Worm (Caenorhabditis elegans) whole organism, L3 larva: Measurements from ENCODE around the gene Y54G11A.17.

ENCODE experiments used
- R02D3.7 ChIP-seq: fragments of 150-350 bp; optimal IDR thresholded peaks from 2 replicates; lab custom pipeline; 2014; ENCODE audit warnings: missing biosample characterization, missing genetic modification characterization
- ZK546.5 ChIP-seq: sonication (generic microtip); optimal IDR thresholded peaks from 2 replicates; lab custom pipeline; 2017; ENCODE audit warnings: missing biosample characterization, missing genetic modification characterization
- aly-2 ChIP-seq: fragments of 150-350 bp; optimal IDR thresholded peaks from 2 replicates; lab custom pipeline; 2014; ENCODE audit warnings: missing biosample characterization, missing genetic modification characterization
- ama-1 ChIP-seq: fragments of 150-350 bp; optimal IDR thresholded peaks from 2 replicates; lab custom pipeline; 2018
- ceh-16 ChIP-seq: sonication (generic microtip); optimal IDR thresholded peaks from 2 replicates; lab custom pipeline; 2017; ENCODE audit warnings: missing biosample characterization, missing genetic modification characterization
- ceh-28 ChIP-seq: fragments of 150-350 bp; optimal IDR thresholded peaks from 2 replicates; lab custom pipeline; 2014; ENCODE audit warnings: missing biosample characterization, missing genetic modification reagents, missing genetic modification characterization
- ceh-82 ChIP-seq: fragments of 150-350 bp; optimal IDR thresholded peaks from 2 replicates; lab custom pipeline; 2014; ENCODE audit warnings: missing biosample characterization, missing genetic modification characterization
- ceh-9 ChIP-seq: sonication (generic microtip); optimal IDR thresholded peaks from 2 replicates; lab custom pipeline; 2018; ENCODE audit warnings: missing biosample characterization, missing genetic modification characterization
- daf-12 ChIP-seq: fragments of 150-350 bp; optimal IDR thresholded peaks from 2 replicates; lab custom pipeline; 2014; ENCODE audit warnings: missing biosample characterization, missing genetic modification reagents, missing genetic modification characterization
- egl-27 ChIP-seq: sonication (generic microtip); optimal IDR thresholded peaks from 4 replicates; lab custom pipeline; 2017; ENCODE audit warnings: missing biosample characterization, missing genetic modification reagents, missing genetic modification characterization
- egl-5 ChIP-seq: fragments of 150-350 bp; optimal IDR thresholded peaks from 2 replicates; lab custom pipeline; 2017; ENCODE audit warnings: missing biosample characterization, missing genetic modification reagents, missing genetic modification characterization, inconsistent platforms
- elt-1 ChIP-seq: fragments of 150-350 bp; optimal IDR thresholded peaks from 2 replicates; lab custom pipeline; 2014; ENCODE audit warnings: missing biosample characterization, missing genetic modification characterization
- elt-2 ChIP-seq: sonication (generic microtip); optimal IDR thresholded peaks from 2 replicates; lab custom pipeline; 2016; ENCODE audit warnings: missing genetic modification reagents, mild to moderate bottlenecking, missing genetic modification characterization, missing compliant biosample characterization
- elt-3 ChIP-seq, 3 experiments: fragments of 150-350 bp in 1 of 3; sonication (generic microtip) in 2 of 3; optimal IDR thresholded peaks; 2 replicates in 2 of 3; 4 replicates in 1 of 3; lab custom pipeline; 2014 to 2017; ENCODE audit warnings: missing biosample characterization in 3 of 3, missing genetic modification characterization in 3 of 3
- eor-1 ChIP-seq, 2 experiments: fragments of 150-350 bp; optimal IDR thresholded peaks; 2 replicates each; lab custom pipeline; 2014 to 2018; ENCODE audit warnings: missing biosample characterization in 2 of 2, missing genetic modification characterization in 2 of 2
- fkh-10 ChIP-seq: sonication (generic microtip); optimal IDR thresholded peaks from 2 replicates; lab custom pipeline; 2017; ENCODE audit warnings: missing biosample characterization, missing genetic modification reagents, missing genetic modification characterization
- fkh-2 ChIP-seq: fragments of 150-350 bp; optimal IDR thresholded peaks from 2 replicates; lab custom pipeline; 2014; ENCODE audit warnings: missing biosample characterization, missing genetic modification reagents, missing genetic modification characterization
- fos-1 ChIP-seq: fragments of 150-350 bp; optimal IDR thresholded peaks from 2 replicates; lab custom pipeline; 2014; ENCODE audit warnings: missing biosample characterization, missing genetic modification characterization
- hmg-11 ChIP-seq: sonication (generic microtip); optimal IDR thresholded peaks from 2 replicates; lab custom pipeline; 2016; ENCODE audit warnings: missing genetic modification characterization, missing compliant biosample characterization
- jun-1 ChIP-seq: fragments of 150-350 bp; optimal IDR thresholded peaks from 2 replicates; lab custom pipeline; 2014; ENCODE audit warnings: missing biosample characterization, missing genetic modification reagents, missing genetic modification characterization
- lin-15B ChIP-seq: fragments of 150-350 bp; optimal IDR thresholded peaks from 2 replicates; lab custom pipeline; 2014; ENCODE audit warnings: missing biosample characterization, missing genetic modification characterization
- lin-39 ChIP-seq: fragments of 150-350 bp; optimal IDR thresholded peaks from 2 replicates; lab custom pipeline; 2018; ENCODE audit warnings: missing biosample characterization, missing genetic modification reagents, missing genetic modification characterization
- lsy-12 ChIP-seq: sonication (generic microtip); optimal IDR thresholded peaks from 2 replicates; lab custom pipeline; 2016; ENCODE audit warnings: mild to moderate bottlenecking, missing genetic modification characterization, missing compliant biosample characterization
- mdl-1 ChIP-seq: fragments of 150-350 bp; optimal IDR thresholded peaks from 2 replicates; lab custom pipeline; 2014; ENCODE audit warnings: missing biosample characterization, missing genetic modification characterization
- mml-1 ChIP-seq: fragments of 150-350 bp; sonication (generic microtip); optimal IDR thresholded peaks from 3 replicates; lab custom pipeline; 2014; ENCODE audit warnings: missing biosample characterization, missing genetic modification characterization
- nfya-1 ChIP-seq: sonication (generic microtip); optimal IDR thresholded peaks from 2 replicates; lab custom pipeline; 2017; ENCODE audit warnings: missing genetic modification characterization, mild to moderate bottlenecking, missing compliant biosample characterization, antibody characterized with exemption, moderate library complexity; ENCODE audit not compliant: insufficient read depth
- nhr-11 ChIP-seq: fragments of 150-350 bp; optimal IDR thresholded peaks from 2 replicates; lab custom pipeline; 2014; ENCODE audit warnings: missing biosample characterization, missing genetic modification characterization
- nhr-12 ChIP-seq: fragments of 150-350 bp; optimal IDR thresholded peaks from 2 replicates; lab custom pipeline; 2014; ENCODE audit warnings: missing biosample characterization, missing genetic modification characterization
- nhr-23 ChIP-seq: fragments of 150-350 bp; optimal IDR thresholded peaks from 2 replicates; lab custom pipeline; 2014; ENCODE audit warnings: missing biosample characterization, missing genetic modification reagents, missing genetic modification characterization
- nhr-237 ChIP-seq: fragments of 150-350 bp; optimal IDR thresholded peaks from 2 replicates; lab custom pipeline; 2014; ENCODE audit warnings: missing biosample characterization, missing genetic modification characterization
- nhr-25 ChIP-seq: sonication (generic microtip); optimal IDR thresholded peaks from 2 replicates; lab custom pipeline; 2017; ENCODE audit warnings: missing biosample characterization, missing genetic modification characterization
- nhr-28 ChIP-seq: fragments of 150-350 bp; optimal IDR thresholded peaks from 2 replicates; lab custom pipeline; 2014; ENCODE audit warnings: missing biosample characterization, missing genetic modification characterization
- nhr-43 ChIP-seq: sonication (generic microtip); optimal IDR thresholded peaks from 2 replicates; lab custom pipeline; 2016; ENCODE audit warnings: mild to moderate bottlenecking, missing genetic modification characterization, missing compliant biosample characterization; ENCODE audit not compliant: poor library complexity, severe bottlenecking
- nhr-67 ChIP-seq: fragments of 150-350 bp; optimal IDR thresholded peaks from 2 replicates; lab custom pipeline; 2014; ENCODE audit warnings: missing biosample characterization, missing genetic modification characterization
- nhr-76 ChIP-seq: fragments of 150-350 bp; sonication (generic microtip); optimal IDR thresholded peaks from 5 replicates; lab custom pipeline; 2014; ENCODE audit warnings: missing biosample characterization, missing genetic modification characterization
- nhr-77 ChIP-seq: fragments of 150-350 bp; optimal IDR thresholded peaks from 2 replicates; lab custom pipeline; 2014; ENCODE audit warnings: missing biosample characterization, missing genetic modification characterization
- pha-4 ChIP-seq: fragments of 150-350 bp; optimal IDR thresholded peaks from 2 replicates; lab custom pipeline; 2014; ENCODE audit warnings: missing biosample characterization, missing genetic modification reagents, missing genetic modification characterization
- pqm-1 ChIP-seq: fragments of 150-350 bp; optimal IDR thresholded peaks from 2 replicates; lab custom pipeline; 2017; ENCODE audit warnings: missing biosample characterization, missing genetic modification characterization, inconsistent platforms
- sea-2 ChIP-seq: fragments of 150-350 bp; sonication (generic microtip); optimal IDR thresholded peaks from 4 replicates; lab custom pipeline; 2014; ENCODE audit warnings: missing biosample characterization, missing genetic modification reagents, missing genetic modification characterization
- skn-1 ChIP-seq: fragments of 150-350 bp; optimal IDR thresholded peaks from 2 replicates; lab custom pipeline; 2014; ENCODE audit warnings: missing biosample characterization, missing genetic modification characterization
- snpc-4 ChIP-seq: fragments of 150-350 bp; optimal IDR thresholded peaks from 2 replicates; lab custom pipeline; 2014; ENCODE audit warnings: missing biosample characterization, missing genetic modification characterization
- tbx-2 ChIP-seq: sonication (generic microtip); optimal IDR thresholded peaks from 2 replicates; lab custom pipeline; 2016; ENCODE audit warnings: mild to moderate bottlenecking, missing genetic modification characterization, missing compliant biosample characterization
- unc-39 ChIP-seq: sonication (generic microtip); optimal IDR thresholded peaks from 4 replicates; lab custom pipeline; 2017; ENCODE audit warnings: missing biosample characterization, missing genetic modification characterization
- unc-62 ChIP-seq: fragments of 150-350 bp; sonication (generic microtip); optimal IDR thresholded peaks from 4 replicates; lab custom pipeline; 2014; ENCODE audit warnings: missing biosample characterization, missing genetic modification reagents, missing genetic modification characterization
- zag-1 ChIP-seq: fragments of 150-350 bp; optimal IDR thresholded peaks from 2 replicates; lab custom pipeline; 2014; ENCODE audit warnings: missing biosample characterization, missing genetic modification characterization
- ztf-11 ChIP-seq: fragments of 150-350 bp; optimal IDR thresholded peaks from 2 replicates; lab custom pipeline; 2014; ENCODE audit warnings: missing biosample characterization, missing genetic modification characterization
- ztf-4 ChIP-seq: fragments of 150-350 bp; optimal IDR thresholded peaks from 2 replicates; lab custom pipeline; 2014; ENCODE audit warnings: missing biosample characterization, missing genetic modification characterization

Gene Y54G11A.17

ce11 chrII:14393766-14394165, 44.6 kb upstream of the Y54G11A.17 start:
- TF ChIP-seq ztf-4 (tag; lab: Kevin White, UChicago) = no peak
- no peak for TF ChIP-seq sea-2 (GFP tag; lab: Kevin White, UChicago)
- no peak for TF ChIP-seq nhr-77 (tag; lab: Kevin White, UChicago)
- TF ChIP-seq lin-15B (tag; lab: Kevin White, UChicago) = no peak
- TF ChIP-seq jun-1 (tag; lab: Kevin White, UChicago) = no peak

ce11 chrII:14390036-14390763, 41.0 kb upstream of the Y54G11A.17 start, which contains the start of the genes kbp-3 and nurf-1:
kbp-3 (minus strand) TSS chrII:14390078.
nurf-1 (plus strand) TSS chrII:14390713.
- TF ChIP-seq daf-12 (tag; lab: Kevin White, UChicago) = no peak
- TF ChIP-seq nhr-25 (tag; lab: Kevin White, UChicago) = peak; percentile 50
- TF ChIP-seq ceh-16 (tag; lab: Kevin White, UChicago) = no peak
- TF ChIP-seq unc-62 = no peak
- TF ChIP-seq ceh-9 = no peak
- TF ChIP-seq jun-1 (tag; lab: Kevin White, UChicago) = no peak
- TF ChIP-seq sea-2 (GFP tag; lab: Kevin White, UChicago) = no peak
- peak; percentile 12 for TF ChIP-seq elt-2 (tag; lab: Kevin White, UChicago)
- TF ChIP-seq nhr-43 (tag; lab: Kevin White, UChicago) = no peak
- TF ChIP-seq nhr-77 (tag; lab: Kevin White, UChicago) = no peak
- no peak for TF ChIP-seq nhr-237 (tag; lab: Kevin White, UChicago)
- no peak for TF ChIP-seq pqm-1
- no peak for TF ChIP-seq lsy-12 (tag; lab: Kevin White, UChicago)
- TF ChIP-seq nhr-67 (tag; lab: Kevin White, UChicago) = no peak
- no peak for TF ChIP-seq ztf-4 (tag; lab: Kevin White, UChicago)
- TF ChIP-seq lin-39 = peak; percentile 83
- TF ChIP-seq snpc-4 (tag; lab: Kevin White, UChicago) = peak; percentile 37
- peak; percentile 63 for TF ChIP-seq R02D3.7
- no peak for TF ChIP-seq nhr-12 (tag; lab: Kevin White, UChicago)
- no peak for TF ChIP-seq unc-39 (tag; lab: Kevin White, UChicago)
- no peak for TF ChIP-seq aly-2
- peak; percentile 90 for TF ChIP-seq lin-15B (tag; lab: Kevin White, UChicago)
- TF ChIP-seq pha-4 (tag; lab: Kevin White, UChicago) = peak; percentile 55
- TF ChIP-seq ama-1 (lab: Kevin White, UChicago) = no peak
- no peak for TF ChIP-seq fos-1 (tag; lab: Kevin White, UChicago)
- TF ChIP-seq ceh-82 (tag; lab: Kevin White, UChicago) = no peak
- no peak for TF ChIP-seq elt-3 (tag; optimal IDR thresholded peaks at IDR 0.05; lab: Kevin White, UChicago)
- TF ChIP-seq fkh-10 (GFP tag; lab: Kevin White, UChicago) = no peak
- TF ChIP-seq nhr-23 (tag; lab: Kevin White, UChicago) = peak; percentile 46
- TF ChIP-seq nhr-11 = no peak
- TF ChIP-seq ceh-28 (tag; lab: Kevin White, UChicago) = peak; percentile 46
- no peak for TF ChIP-seq elt-1
- TF ChIP-seq skn-1 (tag; lab: Kevin White, UChicago) = no peak
- TF ChIP-seq fkh-2 (tag; lab: Kevin White, UChicago) = no peak
- TF ChIP-seq nhr-76 = no peak
- no peak for TF ChIP-seq egl-27 (tag; lab: Kevin White, UChicago)
- peak; percentile 82 for TF ChIP-seq nfya-1 (tag; lab: Kevin White, UChicago)
- peak; percentile 87 for TF ChIP-seq egl-5 (tag; lab: Kevin White, UChicago)
- no peak for TF ChIP-seq mml-1 (tag; lab: Kevin White, UChicago)
- TF ChIP-seq tbx-2 (tag; lab: Kevin White, UChicago) = no peak
- no peak for TF ChIP-seq mdl-1
- no peak for TF ChIP-seq ztf-11 (tag; lab: Kevin White, UChicago)
- no peak for TF ChIP-seq ZK546.5 (tag; lab: Kevin White, UChicago)
- peak; percentile 85 for TF ChIP-seq hmg-11 (tag; lab: Kevin White, UChicago)
- no peak for TF ChIP-seq eor-1 (tag; optimal IDR thresholded peaks at IDR 0.05; lab: Kevin White, UChicago)
- no peak for TF ChIP-seq nhr-28 (tag; lab: Kevin White, UChicago)
- TF ChIP-seq zag-1 (tag; lab: Kevin White, UChicago) = no peak
